Worm (Caenorhabditis elegans): Measurements from ENCODE around the gene ttr-18.

ce11 chrII:11501956-11502355 is 15.4 kb upstream of the ttr-18 start:
- no peak for TF ChIP-seq D2030.7 (GFP tag; IDR thresholded peaks at IDR 0.05)
- TF ChIP-seq pha-4 (tag; optimal IDR thresholded peaks at IDR 0.05): no peak
- TF ChIP-seq him-1 (tag; optimal IDR thresholded peaks at IDR 0.05): no peak
- TF ChIP-seq F49E8.2 (tag; optimal IDR thresholded peaks at IDR 0.05; ENCODE audit: insufficient read depth): no peak
- TF ChIP-seq nfya-1 (tag; optimal IDR thresholded peaks at IDR 0.05; ENCODE audit: borderline replicate concordance, insufficient read depth): no peak
- no peak for TF ChIP-seq F22D6.2 (tag; optimal IDR thresholded peaks at IDR 0.05)
- TF ChIP-seq repo-1 (tag; optimal IDR thresholded peaks at IDR 0.05): no peak

Data from whole organism, young adult.